Worm (Caenorhabditis elegans) whole organism, mixed stage, embryonic: ENCODE results near the gene B0284.3.
A peak's percentile ranks its signal among the peaks of the same experiment; 100 is the strongest.

Experiments used
- M03D4.4 ChIP-seq: sonication (generic microtip); optimal IDR thresholded peaks from 2 replicates; lab custom pipeline; 2017; ENCODE audit warnings: mild to moderate bottlenecking, missing genetic modification characterization, missing compliant biosample characterization
- bed-3 ChIP-seq: fragments of 200-800 bp; sonication (Bioruptor generic); optimal IDR thresholded peaks from 3 replicates; lab custom pipeline; 2018; ENCODE audit warnings: mild to moderate bottlenecking, missing genetic modification characterization, moderate library complexity, missing compliant biosample characterization
- blmp-1 ChIP-seq: fragments of 150-350 bp; optimal IDR thresholded peaks from 2 replicates; lab custom pipeline; 2014; ENCODE audit warnings: missing biosample characterization, missing genetic modification characterization
- ceh-39 ChIP-seq: fragments of 150-350 bp; optimal IDR thresholded peaks from 2 replicates; lab custom pipeline; 2014; ENCODE audit warnings: missing biosample characterization, missing genetic modification characterization
- ceh-43 ChIP-seq: fragments of 200-800 bp; sonication (Bioruptor generic); optimal IDR thresholded peaks from 2 replicates; lab custom pipeline; 2018; ENCODE audit warnings: mild to moderate bottlenecking, missing genetic modification characterization, moderate library complexity, missing compliant biosample characterization
- ceh-83 ChIP-seq: fragments of 200-800 bp; sonication (Bioruptor generic); optimal IDR thresholded peaks from 2 replicates; lab custom pipeline; 2018; ENCODE audit warnings: mild to moderate bottlenecking, missing genetic modification characterization, missing compliant biosample characterization
- ces-1 ChIP-seq: fragments of 150-350 bp; optimal IDR thresholded peaks from 2 replicates; lab custom pipeline; 2014; ENCODE audit warnings: missing biosample characterization, missing genetic modification reagents, missing genetic modification characterization
- drap-1 ChIP-seq: fragments of 200-800 bp; sonication (Bioruptor generic); optimal IDR thresholded peaks from 3 replicates; lab custom pipeline; 2018; ENCODE audit warnings: mild to moderate bottlenecking, missing genetic modification characterization, missing compliant biosample characterization
- elt-1 ChIP-seq: sonication (generic microtip); optimal IDR thresholded peaks from 2 replicates; lab custom pipeline; 2017; ENCODE audit warnings: missing genetic modification characterization, mild to moderate bottlenecking, missing compliant biosample characterization, antibody characterized with exemption, moderate library complexity, borderline replicate concordance; ENCODE audit not compliant: insufficient read depth
- flh-1 ChIP-seq: fragments of 200-800 bp; sonication (Bioruptor generic); optimal IDR thresholded peaks from 2 replicates; lab custom pipeline; 2018; ENCODE audit warnings: mild to moderate bottlenecking, missing genetic modification characterization, moderate library complexity, missing compliant biosample characterization
- ham-2 ChIP-seq: fragments of 200-800 bp; sonication (Bioruptor generic); optimal IDR thresholded peaks from 2 replicates; lab custom pipeline; 2018; ENCODE audit warnings: mild to moderate bottlenecking, missing genetic modification characterization, missing compliant biosample characterization
- hlh-1 ChIP-seq: fragments of 150-350 bp; optimal IDR thresholded peaks from 2 replicates; lab custom pipeline; 2014; ENCODE audit warnings: missing biosample characterization, missing genetic modification reagents, missing genetic modification characterization
- lin-13 ChIP-seq: fragments of 150-350 bp; optimal IDR thresholded peaks from 2 replicates; lab custom pipeline; 2014; ENCODE audit warnings: missing biosample characterization, missing genetic modification characterization
- lsy-2 ChIP-seq: fragments of 150-350 bp; optimal IDR thresholded peaks from 2 replicates; lab custom pipeline; 2014; ENCODE audit warnings: missing biosample characterization, missing genetic modification characterization
- mab-5 ChIP-seq: fragments of 150-350 bp; optimal IDR thresholded peaks from 2 replicates; lab custom pipeline; 2014; ENCODE audit warnings: missing biosample characterization, missing genetic modification characterization
- mep-1 ChIP-seq: fragments of 150-350 bp; optimal IDR thresholded peaks from 2 replicates; lab custom pipeline; 2017; ENCODE audit warnings: missing biosample characterization, missing genetic modification reagents, missing genetic modification characterization, inconsistent platforms
- mls-2 ChIP-seq: sonication (generic microtip); optimal IDR thresholded peaks from 2 replicates; lab custom pipeline; 2016; ENCODE audit warnings: mild to moderate bottlenecking, missing genetic modification characterization, moderate library complexity, missing compliant biosample characterization
- nhr-12 ChIP-seq: fragments of 150-350 bp; optimal IDR thresholded peaks from 2 replicates; lab custom pipeline; 2014; ENCODE audit warnings: missing biosample characterization, missing genetic modification characterization
- nhr-2 ChIP-seq: fragments of 150-350 bp; optimal IDR thresholded peaks from 2 replicates; lab custom pipeline; 2014; ENCODE audit warnings: missing biosample characterization, missing genetic modification characterization
- nhr-237 ChIP-seq: fragments of 150-350 bp; optimal IDR thresholded peaks from 2 replicates; lab custom pipeline; 2014; ENCODE audit warnings: missing biosample characterization, missing genetic modification characterization
- nhr-28 ChIP-seq: fragments of 150-350 bp; optimal IDR thresholded peaks from 2 replicates; lab custom pipeline; 2014; ENCODE audit warnings: missing biosample characterization, missing genetic modification characterization
- nhr-76 ChIP-seq: sonication (generic microtip); optimal IDR thresholded peaks from 2 replicates; lab custom pipeline; 2017; ENCODE audit warnings: missing biosample characterization, missing genetic modification characterization
- pha-4 ChIP-seq: fragments of 150-350 bp; optimal IDR thresholded peaks from 2 replicates; lab custom pipeline; 2018; ENCODE audit warnings: missing biosample characterization, missing genetic modification reagents, missing genetic modification characterization
- sem-2 ChIP-seq: fragments of 200-800 bp; sonication (Bioruptor generic); optimal IDR thresholded peaks from 2 replicates; lab custom pipeline; 2018; ENCODE audit warnings: mild to moderate bottlenecking, missing genetic modification characterization, missing compliant biosample characterization
- snpc-4 ChIP-seq: fragments of 150-350 bp; optimal IDR thresholded peaks from 2 replicates; lab custom pipeline; 2014; ENCODE audit warnings: missing biosample characterization, missing genetic modification characterization
- sptf-1 ChIP-seq: sonication (generic microtip); optimal IDR thresholded peaks from 2 replicates; lab custom pipeline; 2017; ENCODE audit warnings: mild to moderate bottlenecking, missing genetic modification characterization, moderate library complexity, missing compliant biosample characterization
- tbx-8 ChIP-seq: fragments of 200-800 bp; sonication (Bioruptor generic); optimal IDR thresholded peaks from 2 replicates; lab custom pipeline; 2018; ENCODE audit warnings: mild to moderate bottlenecking, missing genetic modification characterization, moderate library complexity, missing compliant biosample characterization
- unc-120 ChIP-seq: sonication (generic microtip); optimal IDR thresholded peaks from 2 replicates; lab custom pipeline; 2017; ENCODE audit warnings: missing genetic modification characterization, missing compliant biosample characterization; ENCODE audit not compliant: poor library complexity, severe bottlenecking
- unc-39 ChIP-seq: fragments of 150-350 bp; optimal IDR thresholded peaks from 2 replicates; lab custom pipeline; 2014; ENCODE audit warnings: missing biosample characterization, missing genetic modification characterization
- unc-62 ChIP-seq: fragments of 150-350 bp; optimal IDR thresholded peaks from 2 replicates; lab custom pipeline; 2014; ENCODE audit warnings: missing biosample characterization, missing genetic modification reagents, missing genetic modification characterization
- zip-8 ChIP-seq: fragments of 150-350 bp; optimal IDR thresholded peaks from 2 replicates; lab custom pipeline; 2014; ENCODE audit warnings: missing biosample characterization, missing genetic modification characterization
- ztf-11 ChIP-seq: fragments of 150-350 bp; optimal IDR thresholded peaks from 2 replicates; lab custom pipeline; 2014; ENCODE audit warnings: missing biosample characterization, missing genetic modification characterization

Gene B0284.3

DNA sequence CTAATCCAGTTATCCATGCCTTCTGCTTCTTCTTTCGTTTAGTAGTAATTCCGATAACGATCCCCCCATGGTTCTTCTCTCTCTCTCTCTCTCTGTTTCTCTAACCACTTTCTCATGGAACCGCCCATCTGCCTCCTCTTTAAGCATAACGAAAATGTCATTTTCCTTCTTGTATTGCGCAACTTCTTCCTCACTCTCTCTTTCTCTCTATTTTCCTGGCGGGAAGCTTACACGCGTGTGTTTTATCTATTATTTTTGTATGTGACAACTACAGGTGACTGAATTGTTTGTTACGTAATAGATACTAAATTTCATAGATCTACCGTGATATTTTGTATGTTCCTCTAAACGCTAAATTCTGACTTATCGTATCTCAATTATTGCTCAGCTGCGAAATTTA is 10.8 kb upstream of the B0284.3 start:
- no peak for TF ChIP-seq drap-1 (GFP tag; lab: Kevin White, UChicago)
- peak; percentile 95 for TF ChIP-seq zip-8 (tag; lab: Kevin White, UChicago)

DNA sequence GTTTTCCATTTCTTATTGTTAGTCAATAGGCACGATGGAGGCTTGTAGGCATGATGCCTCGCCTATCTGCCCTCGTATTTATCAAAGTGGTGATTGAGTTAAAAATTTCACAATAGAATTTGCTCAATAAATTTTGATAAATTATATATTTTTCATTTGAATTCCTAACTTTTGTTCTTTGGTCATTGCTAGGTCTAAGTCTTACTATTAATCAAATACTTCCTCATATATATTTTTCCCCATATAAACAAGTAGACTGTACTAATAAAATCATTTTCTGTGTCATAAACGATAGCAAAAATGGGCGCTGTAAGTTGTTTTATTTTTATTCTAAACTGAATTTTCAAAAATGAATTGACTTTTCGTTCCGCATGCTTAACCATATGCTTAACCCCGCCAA is 4.9 kb upstream of the B0284.3 start, which contains the start of gene pals-28:
TSS of gene pals-28 (plus strand) at position 301 of the 400 bp plus-strand sequence.
- TF ChIP-seq sem-2 (no peak), M03D4.4 (tag; lab: Kevin White, UChicago) (no peak), mep-1 (tag; lab: Kevin White, UChicago) (no peak), ham-2 (no peak), lsy-2 (tag; lab: Kevin White, UChicago) (no peak), elt-1 (tag; lab: Kevin White, UChicago) (no peak), flh-1 (no peak), zip-8 (tag; lab: Kevin White, UChicago) (no peak), bed-3 (GFP tag; lab: Kevin White, UChicago) (no peak), ceh-43 (GFP tag; lab: Kevin White, UChicago) (no peak), ceh-83 (GFP tag; lab: Kevin White, UChicago) (no peak), unc-120 (tag; lab: Kevin White, UChicago) (no peak), ces-1 (GFP tag; lab: Kevin White, UChicago) (no peak), ztf-11 (no peak), nhr-28 (no peak), sptf-1 (tag; lab: Kevin White, UChicago) (no peak), pha-4 (no peak)
- TF ChIP-seq, all 35 proteins: peak for 0

DNA sequence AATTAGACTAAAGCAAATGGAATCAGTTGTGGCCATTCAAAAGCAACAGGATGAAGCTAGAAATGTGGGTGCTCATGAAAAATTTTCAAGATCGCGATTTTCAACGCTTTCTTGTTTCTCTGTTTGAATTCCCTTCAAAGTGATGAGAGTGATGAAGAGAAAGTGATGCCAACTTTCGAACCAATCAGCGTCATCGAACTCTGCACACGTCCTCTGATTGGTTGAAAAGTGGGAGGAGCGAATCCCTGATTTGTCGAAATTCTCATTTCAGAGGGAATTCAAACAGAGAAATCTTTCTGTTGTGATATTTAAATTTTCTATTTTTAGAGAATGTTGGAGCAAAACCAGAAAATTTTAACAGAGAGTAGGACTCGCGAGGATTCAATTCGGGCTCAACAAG is 2.5 kb upstream of the B0284.3 start:
- TF ChIP-seq M03D4.4 (tag; lab: Kevin White, UChicago) (no peak), nhr-237 (tag; lab: Kevin White, UChicago) (no peak), mls-2 (tag; lab: Kevin White, UChicago) (no peak), hlh-1 (tag; lab: Kevin White, UChicago) (no peak), nhr-76 (tag; lab: Kevin White, UChicago) (no peak), lsy-2 (tag; lab: Kevin White, UChicago) (no peak), ceh-83 (GFP tag; lab: Kevin White, UChicago) (no peak), blmp-1 (tag; lab: Kevin White, UChicago) (no peak), sem-2 (no peak), sptf-1 (tag; lab: Kevin White, UChicago) (no peak), unc-62 (no peak), ceh-39 (no peak), ceh-43 (GFP tag; lab: Kevin White, UChicago) (no peak), elt-1 (tag; lab: Kevin White, UChicago) (no peak), mep-1 (tag; lab: Kevin White, UChicago) (no peak), bed-3 (GFP tag; lab: Kevin White, UChicago) (no peak), nhr-12 (tag; lab: Kevin White, UChicago) (no peak), nhr-2 (tag; lab: Kevin White, UChicago) (no peak), snpc-4 (no peak), mab-5 (tag; lab: Kevin White, UChicago) (no peak)

DNA sequence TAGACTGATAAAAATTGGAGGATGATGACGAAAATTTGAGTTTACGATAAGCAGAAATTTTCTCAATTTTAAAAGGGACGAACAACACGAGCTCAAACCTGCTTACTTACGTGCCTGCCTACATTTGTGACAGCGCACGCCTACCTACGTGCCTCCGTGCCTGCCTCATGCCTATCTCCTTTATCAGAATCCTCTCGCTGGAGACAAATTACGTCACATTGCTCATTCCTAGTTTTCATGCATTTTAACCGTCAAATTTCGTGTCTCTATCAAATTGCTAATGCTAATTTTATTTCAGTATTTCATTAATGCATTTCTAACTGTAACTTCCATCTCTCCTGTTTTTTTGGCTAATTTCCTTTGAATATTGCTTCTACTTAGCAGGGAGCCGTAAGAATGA is 1.7 kb upstream of the B0284.3 start, which contains the start of gene pals-27:
TSS of gene pals-27 (plus strand) at position 301 of the 400 bp plus-strand sequence.
- TF ChIP-seq flh-1 (no peak), bed-3 (GFP tag; lab: Kevin White, UChicago) (no peak), sem-2 (no peak), M03D4.4 (tag; lab: Kevin White, UChicago) (no peak), ztf-11 (no peak), unc-39 (no peak), nhr-237 (tag; lab: Kevin White, UChicago) (no peak)

DNA sequence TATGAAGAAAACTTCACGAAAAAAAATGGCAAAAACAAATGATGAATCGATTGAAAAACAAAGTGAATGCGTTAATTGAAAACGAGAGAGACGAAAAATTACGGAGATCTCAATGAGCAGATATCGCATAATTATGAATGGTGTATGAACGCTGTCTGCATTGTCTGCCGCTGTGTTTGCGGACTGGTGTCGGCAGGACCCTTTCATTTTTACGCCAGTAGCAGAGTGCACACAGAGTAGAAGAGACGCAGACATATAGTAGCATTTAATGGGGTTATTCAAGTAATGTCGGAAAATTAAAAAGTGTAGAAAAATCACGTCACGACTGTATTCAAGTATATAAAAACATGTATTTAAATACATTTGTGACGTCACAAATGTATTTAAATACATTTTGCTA is 1.2 kb upstream of the B0284.3 start:
- TF ChIP-seq ces-1 (GFP tag; lab: Kevin White, UChicago) (peak; percentile 73), tbx-8 (GFP tag; lab: Kevin White, UChicago) (no peak), unc-120 (tag; lab: Kevin White, UChicago) (no peak), pha-4 (no peak), sptf-1 (tag; lab: Kevin White, UChicago) (no peak), nhr-28 (no peak), mep-1 (tag; lab: Kevin White, UChicago) (peak; percentile 38), lsy-2 (tag; lab: Kevin White, UChicago) (peak; percentile 21), mab-5 (tag; lab: Kevin White, UChicago) (no peak), lin-13 (tag; lab: Kevin White, UChicago) (peak; percentile 57), ham-2 (no peak), mls-2 (tag; lab: Kevin White, UChicago) (peak; percentile 13), zip-8 (tag; lab: Kevin White, UChicago) (no peak)
